Worm (Caenorhabditis elegans) whole organism, early embryonic: ENCODE data around the gene CD4.8.

ENCODE experiments used
- ama-1 ChIP-seq: fragments of 150-350 bp; optimal IDR thresholded peaks from 2 replicates; lab custom pipeline; 2014
- ets-7 ChIP-seq: sonication (generic microtip); optimal IDR thresholded peaks from 2 replicates; lab custom pipeline; 2016; ENCODE audit warnings: missing genotype, missing genetic modification characterization, missing compliant biosample characterization
- flt-1 ChIP-seq: fragments of 200-800 bp; sonication (Bioruptor generic); IDR thresholded peaks from 2 replicates; pipeline ENCODE4 v1.3.6; 2022; ENCODE audit warnings: missing genetic modification characterization, missing compliant biosample characterization
- hnd-1 ChIP-seq: sonication (generic microtip); optimal IDR thresholded peaks from 2 replicates; lab custom pipeline; 2016; ENCODE audit warnings: missing genetic modification characterization, missing compliant biosample characterization
- pes-1 ChIP-seq: fragments of 200-800 bp; sonication (Bioruptor generic); IDR thresholded peaks from 2 replicates; pipeline ENCODE4 v1.3.6; 2022; ENCODE audit warnings: missing genetic modification reagents, missing genetic modification characterization, missing compliant biosample characterization
- tbx-37 ChIP-seq: fragments of 200-800 bp; sonication (Bioruptor generic); conservative IDR thresholded peaks from 2 replicates; pipeline ENCODE4 v1.3.6; 2022; ENCODE audit warnings: missing genetic modification reagents, missing genetic modification characterization, missing compliant biosample characterization

DNA sequence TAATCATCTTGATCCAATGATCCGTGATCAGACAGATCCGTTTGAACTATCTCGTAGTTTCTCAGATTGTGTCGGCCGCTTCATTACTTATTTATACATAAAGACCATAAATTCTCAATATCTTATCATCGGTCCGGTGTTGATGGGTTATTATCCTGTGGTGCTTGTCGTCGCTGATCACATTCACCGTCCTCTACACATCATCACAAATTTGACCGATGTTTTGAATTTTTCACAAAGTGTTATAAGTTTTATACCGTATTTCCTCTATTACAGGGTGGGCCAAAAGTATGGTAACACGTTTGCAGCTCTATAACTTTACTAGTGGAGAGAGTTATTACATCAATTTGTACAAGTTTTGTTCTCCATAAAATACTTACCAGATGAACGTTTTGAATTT lies 13.2 kb downstream of the CD4.8 start:
- TF ChIP-seq ama-1 (no peak), ets-7 (tag; lab: Kevin White, UChicago) (no peak), hnd-1 (tag; lab: Kevin White, UChicago) (no peak), flt-1 (GFP tag; lab: Robert Waterston, UW) (no peak), pes-1 (GFP tag; lab: Robert Waterston, UW) (no peak), tbx-37 (GFP tag; lab: Robert Waterston, UW) (no peak)
